Fruit fly (Drosophila melanogaster) whole organism: ENCODE results near the gene Tim17b2.

Experiments used
- CG8478 ChIP-seq: fragments of >200 bp; optimal IDR thresholded peaks from 2 replicates; lab custom pipeline; 2018; ENCODE audit warnings: inconsistent platforms
- Dll ChIP-seq: fragments of >200 bp; optimal IDR thresholded peaks from 2 replicates; lab custom pipeline; 2017
- EcR ChIP-seq, 2 experiments: fragments of >200 bp; optimal IDR thresholded peaks; 2 replicates each; lab custom pipeline; 2017; ENCODE audit warnings: missing biosample characterization in 2 of 2, missing genetic modification characterization in 2 of 2, missing genetic modification reagents in 2 of 2
- pan ChIP-seq: fragments of >200 bp; optimal IDR thresholded peaks from 2 replicates; lab custom pipeline; 2017
- psq ChIP-seq: fragments of >200 bp; optimal IDR thresholded peaks from 2 replicates; lab custom pipeline; 2017
- usp ChIP-seq: fragments of >200 bp; optimal IDR thresholded peaks from 2 replicates; lab custom pipeline; 2017; ENCODE audit warnings: missing biosample characterization, missing genetic modification characterization, mixed read lengths

dm6 chr2L:15479670-15480197, 4.8 kb upstream of the Tim17b2 start:
- TF ChIP-seq CG8478 (lab: Kevin White, UChicago) (no peak), psq (no peak), pan (lab: Kevin White, UChicago) (no peak), Dll (lab: Kevin White, UChicago) (no peak), usp (no peak), EcR (GFP tag; optimal IDR thresholded peaks at IDR 0.05; lab: Kevin White, UChicago) (no peak)
